Fruit fly (Drosophila melanogaster) whole organism, embryonic: ENCODE measurements around the gene Bgb.

Source experiments
- BtbVII ChIP-seq: fragments of 200-800 bp; sonication (Bioruptor generic); optimal IDR thresholded peaks from 3 replicates; lab custom pipeline; 2017; ENCODE audit warnings: missing biosample characterization, mild to moderate bottlenecking, missing genetic modification characterization
- C15 ChIP-seq: fragments of 200-800 bp; sonication (Bioruptor generic); IDR thresholded peaks from 3 replicates; pipeline ENCODE4 v1.3.6; 2022; ENCODE audit warnings: missing biosample characterization, missing genetic modification characterization
- CG10543 ChIP-seq: fragments of 200-800 bp; sonication (Bioruptor generic); optimal IDR thresholded peaks from 3 replicates; lab custom pipeline; 2017; ENCODE audit warnings: missing biosample characterization, mild to moderate bottlenecking, missing genetic modification characterization, moderate library complexity
- CG11695 ChIP-seq: fragments of 200-800 bp; sonication (Bioruptor generic); IDR thresholded peaks from 3 replicates; pipeline ENCODE4 v1.3.6; 2022; ENCODE audit warnings: missing biosample characterization, missing genetic modification characterization
- CG11723 ChIP-seq: fragments of 200-800 bp; sonication (Bioruptor generic); optimal IDR thresholded peaks from 2 replicates; lab custom pipeline; 2017; ENCODE audit warnings: missing biosample characterization, mild to moderate bottlenecking, missing genetic modification characterization
- CG12104 ChIP-seq: fragments of 200-800 bp; sonication (Bioruptor generic); optimal IDR thresholded peaks from 3 replicates; lab custom pipeline; 2016; ENCODE audit warnings: missing biosample characterization, missing genetic modification characterization
- CG12942 ChIP-seq: fragments of 200-800 bp; sonication (Bioruptor generic); optimal IDR thresholded peaks from 3 replicates; lab custom pipeline; 2016; ENCODE audit warnings: missing biosample characterization, missing genetic modification characterization
- CG13123 ChIP-seq: fragments of 200-800 bp; sonication (Bioruptor generic); optimal IDR thresholded peaks from 2 replicates; lab custom pipeline; 2016; ENCODE audit warnings: missing biosample characterization, missing genetic modification characterization
- CG15269 ChIP-seq: fragments of 200-800 bp; sonication (Bioruptor generic); optimal IDR thresholded peaks from 2 replicates; lab custom pipeline; 2018; ENCODE audit warnings: missing biosample characterization, mild to moderate bottlenecking, missing genetic modification characterization, moderate library complexity
- CG15479 ChIP-seq: fragments of 200-800 bp; sonication (Bioruptor generic); optimal IDR thresholded peaks from 3 replicates; lab custom pipeline; 2019; ENCODE audit warnings: missing biosample characterization, mild to moderate bottlenecking, missing genetic modification characterization, moderate library complexity
- CG16813 ChIP-seq: fragments of 200-800 bp; sonication (Bioruptor generic); IDR thresholded peaks from 3 replicates; pipeline ENCODE4 v1.3.6; 2022; ENCODE audit warnings: missing biosample characterization, missing genetic modification characterization; ENCODE audit not compliant: partially characterized antibody
- CG17612 ChIP-seq: fragments of 200-800 bp; sonication (Bioruptor generic); IDR thresholded peaks from 2 replicates; pipeline ENCODE4 v1.3.6; 2022; ENCODE audit warnings: missing biosample characterization, missing genetic modification characterization
- CG30431 ChIP-seq: fragments of 200-800 bp; sonication (Bioruptor generic); optimal IDR thresholded peaks from 2 replicates; lab custom pipeline; 2017; ENCODE audit warnings: missing biosample characterization, missing genetic modification characterization
- CG4328 ChIP-seq: fragments of 200-800 bp; sonication (Bioruptor generic); optimal IDR thresholded peaks from 3 replicates; lab custom pipeline; 2017; ENCODE audit warnings: missing biosample characterization, missing genetic modification reagents, missing genetic modification characterization
- CG4617 ChIP-seq: fragments of 200-800 bp; sonication (Bioruptor generic); optimal IDR thresholded peaks from 3 replicates; lab custom pipeline; 2016; ENCODE audit warnings: missing biosample characterization, missing genetic modification characterization, borderline replicate concordance
- CG7372 ChIP-seq: fragments of 200-800 bp; sonication (Bioruptor generic); IDR thresholded peaks from 2 replicates; pipeline ENCODE4 v1.3.6; 2022; ENCODE audit warnings: missing biosample characterization, missing genetic modification characterization
- CG7987 ChIP-seq: fragments of 200-800 bp; sonication (Bioruptor generic); optimal IDR thresholded peaks from 2 replicates; lab custom pipeline; 2018; ENCODE audit warnings: missing biosample characterization, mild to moderate bottlenecking, missing genetic modification characterization, moderate library complexity
- CG9727 ChIP-seq: fragments of 200-800 bp; sonication (Bioruptor generic); optimal IDR thresholded peaks from 3 replicates; lab custom pipeline; 2017; ENCODE audit warnings: missing biosample characterization, mild to moderate bottlenecking, missing genetic modification characterization
- CkIIα-i1 ChIP-seq: fragments of 200-800 bp; sonication (Bioruptor generic); IDR thresholded peaks from 2 replicates; pipeline ENCODE4 v1.3.6; 2022; ENCODE audit warnings: missing biosample characterization, missing genetic modification characterization
- Dbx ChIP-seq: fragments of 200-800 bp; sonication (Bioruptor generic); IDR thresholded peaks from 3 replicates; pipeline ENCODE4 v1.3.6; 2022; ENCODE audit warnings: missing biosample characterization, missing genetic modification characterization
- Dll ChIP-seq: fragments of 200-800 bp; sonication (Bioruptor generic); IDR thresholded peaks from 4 replicates; pipeline ENCODE4 v1.3.6; 2022; ENCODE audit warnings: missing biosample characterization, missing genetic modification characterization; ENCODE audit not compliant: partially characterized antibody
- E2f1 ChIP-seq: fragments of 200-800 bp; sonication (Bioruptor generic); IDR thresholded peaks from 2 replicates; pipeline ENCODE4 v1.3.6; 2022; ENCODE audit warnings: missing biosample characterization, missing genetic modification characterization
- Eip74EF ChIP-seq, 2 experiments: fragments of 200-800 bp in 1 of 2; fragments of >200 bp in 1 of 2; sonication (Bioruptor generic) in 1 of 2; optimal IDR thresholded peaks; 2 replicates each; lab custom pipeline; 2017 to 2019; ENCODE audit warnings: missing biosample characterization in 2 of 2, missing genetic modification characterization in 2 of 2, mild to moderate bottlenecking in 1 of 2, moderate library complexity in 1 of 2
- Ets97D ChIP-seq: fragments of 200-800 bp; sonication (Bioruptor generic); optimal IDR thresholded peaks from 3 replicates; lab custom pipeline; 2016; ENCODE audit warnings: missing biosample characterization, missing genetic modification characterization
- Hr51 ChIP-seq, 2 experiments: fragments of 200-800 bp; sonication (Bioruptor generic); optimal IDR thresholded peaks; 2 replicates in 1 of 2; 3 replicates in 1 of 2; lab custom pipeline; 2016 to 2018; ENCODE audit warnings: missing biosample characterization in 2 of 2, missing genetic modification characterization in 2 of 2, mild to moderate bottlenecking in 1 of 2, moderate library complexity in 1 of 2
- MBD-R2 ChIP-seq: fragments of 200-800 bp; sonication (Bioruptor generic); IDR thresholded peaks from 2 replicates; pipeline ENCODE4 v1.3.6; 2022; ENCODE audit warnings: missing biosample characterization, missing genetic modification characterization
- MESR4 ChIP-seq: fragments of 200-800 bp; sonication (Bioruptor generic); optimal IDR thresholded peaks from 2 replicates; lab custom pipeline; 2018; ENCODE audit warnings: missing biosample characterization, mild to moderate bottlenecking, missing genetic modification characterization, moderate library complexity
- Mrtf ChIP-seq: fragments of 200-800 bp; sonication (Bioruptor generic); IDR thresholded peaks from 3 replicates; pipeline ENCODE4 v1.3.6; 2022; ENCODE audit warnings: missing biosample characterization, missing genetic modification characterization
- Nf-YA ChIP-seq: fragments of 200-800 bp; sonication (Bioruptor generic); IDR thresholded peaks from 2 replicates; pipeline ENCODE4 v1.3.6; 2022; ENCODE audit warnings: missing biosample characterization, missing genetic modification characterization
- ap ChIP-seq: fragments of 200-800 bp; sonication (Bioruptor generic); IDR thresholded peaks from 2 replicates; pipeline ENCODE4 v1.3.6; 2022; ENCODE audit warnings: missing biosample characterization, missing genetic modification characterization
- cad ChIP-seq: fragments of >200 bp; optimal IDR thresholded peaks from 2 replicates; lab custom pipeline; 2017; ENCODE audit warnings: missing biosample characterization, missing genetic modification characterization
- cg ChIP-seq: fragments of 200-800 bp; sonication (Bioruptor generic); optimal IDR thresholded peaks from 3 replicates; lab custom pipeline; 2019; ENCODE audit warnings: missing biosample characterization, mild to moderate bottlenecking, missing genetic modification characterization, moderate library complexity
- chinmo ChIP-seq: fragments of 200-800 bp; sonication (Bioruptor generic); IDR thresholded peaks from 4 replicates; pipeline ENCODE4 v1.3.6; 2022; ENCODE audit warnings: missing biosample characterization, missing genetic modification characterization; ENCODE audit not compliant: partially characterized antibody
- eve ChIP-seq, 2 experiments: fragments of >200 bp; optimal IDR thresholded peaks; 2 replicates each; lab custom pipeline; 2017; ENCODE audit warnings: missing biosample characterization in 2 of 2, missing genetic modification characterization in 2 of 2
- eyg ChIP-seq: fragments of 200-800 bp; sonication (Bioruptor generic); optimal IDR thresholded peaks from 3 replicates; lab custom pipeline; 2016; ENCODE audit warnings: missing biosample characterization, missing genetic modification characterization
- fd3F ChIP-seq: fragments of 200-800 bp; sonication (Bioruptor generic); optimal IDR thresholded peaks from 2 replicates; lab custom pipeline; 2018; ENCODE audit warnings: missing biosample characterization, mild to moderate bottlenecking, missing genetic modification characterization, moderate library complexity
- gsb-n ChIP-seq: fragments of 200-800 bp; sonication (Bioruptor generic); optimal IDR thresholded peaks from 3 replicates; lab custom pipeline; 2018; ENCODE audit warnings: missing biosample characterization, mild to moderate bottlenecking, missing genetic modification characterization
- klu ChIP-seq: fragments of 200-800 bp; sonication (Bioruptor generic); IDR thresholded peaks from 2 replicates; pipeline ENCODE4 v1.3.6; 2022; ENCODE audit warnings: missing biosample characterization, missing genetic modification characterization
- onecut ChIP-seq: fragments of 200-800 bp; sonication (Bioruptor generic); IDR thresholded peaks from 2 replicates; pipeline ENCODE4 v1.3.6; 2022; ENCODE audit warnings: missing biosample characterization, missing genetic modification characterization
- p53 ChIP-seq: fragments of 200-800 bp; sonication (Bioruptor generic); optimal IDR thresholded peaks from 2 replicates; lab custom pipeline; 2016; ENCODE audit warnings: missing biosample characterization, missing genetic modification characterization
- ro ChIP-seq: fragments of 200-800 bp; sonication (Bioruptor generic); IDR thresholded peaks from 2 replicates; pipeline ENCODE4 v1.3.6; 2022; ENCODE audit warnings: missing biosample characterization, missing genetic modification characterization
- sc ChIP-seq, 3 experiments: fragments of >200 bp in 2 of 3; fragments of 200-800 bp in 1 of 3; sonication (Bioruptor generic) in 1 of 3; optimal IDR thresholded peaks; 2 replicates in 2 of 3; 3 replicates in 1 of 3; lab custom pipeline; 2017; ENCODE audit warnings: mild to moderate bottlenecking in 1 of 3, missing biosample characterization in 1 of 3, missing genetic modification characterization in 1 of 3, missing genetic modification reagents in 1 of 3
- tgo ChIP-seq: fragments of 200-800 bp; sonication (Bioruptor generic); IDR thresholded peaks from 3 replicates; pipeline ENCODE4 v1.3.6; 2022; ENCODE audit warnings: missing biosample characterization, missing genetic modification characterization
- tll ChIP-seq, 2 experiments: fragments of 200-800 bp in 1 of 2; fragments of >200 bp in 1 of 2; sonication (Bioruptor generic) in 1 of 2; optimal IDR thresholded peaks; 2 replicates each; lab custom pipeline; 2017 to 2019; ENCODE audit warnings: missing biosample characterization in 2 of 2, missing genetic modification characterization in 2 of 2, mild to moderate bottlenecking in 1 of 2, moderate library complexity in 1 of 2
- toy ChIP-seq: fragments of 200-800 bp; sonication (Bioruptor generic); IDR thresholded peaks from 2 replicates; pipeline ENCODE4 v1.3.6; 2022; ENCODE audit warnings: missing biosample characterization, missing genetic modification characterization
- vfl ChIP-seq: fragments of 200-800 bp; sonication (Bioruptor generic); optimal IDR thresholded peaks from 2 replicates; lab custom pipeline; 2016; ENCODE audit warnings: missing biosample characterization, missing genetic modification characterization
- wek ChIP-seq: fragments of 200-800 bp; sonication (Bioruptor generic); optimal IDR thresholded peaks from 3 replicates; lab custom pipeline; 2018; ENCODE audit warnings: missing biosample characterization, mild to moderate bottlenecking, missing genetic modification characterization, moderate library complexity
- zf30C ChIP-seq: fragments of 200-800 bp; sonication (Bioruptor generic); optimal IDR thresholded peaks from 3 replicates; lab custom pipeline; 2018; ENCODE audit warnings: missing biosample characterization, mild to moderate bottlenecking, missing genetic modification characterization

Bgb gene

dm6 chr3L:1591692-1592371 lies 47.7 kb upstream of the Bgb start (continued):
- TF ChIP-seq fd3F (GFP tag; lab: Kevin White, UChicago) (peak; percentile 75), Dbx (GFP tag; lab: Robert Waterston, UW) (peak; percentile 87; the same call in 2 of the 3 replicates), klu (GFP tag; lab: Robert Waterston, UW) (no peak), CG17612 (GFP tag; lab: Robert Waterston, UW) (no peak), CG30431 (GFP tag; lab: Kevin White, UChicago) (no peak), ap (no peak), MESR4 (GFP tag; lab: Kevin White, UChicago) (no peak), cad (GFP tag; lab: Kevin White, UChicago) (no peak), CG15269 (tag; lab: Kevin White, UChicago) (peak; percentile 67), zf30C (GFP tag; lab: Kevin White, UChicago) (no peak), CG13123 (peak; percentile 12), sc (optimal IDR thresholded peaks at IDR 0.05; lab: Kevin White, UChicago) (no peak), sc (GFP tag; optimal IDR thresholded peaks at IDR 0.05; lab: Kevin White, UChicago) (no peak), tgo (peak; percentile 25; the same call in 1 of the 3 replicates), cg (GFP tag; lab: Kevin White, UChicago) (no peak), wek (GFP tag; lab: Kevin White, UChicago) (peak; percentile 65), eve (GFP tag; optimal IDR thresholded peaks at IDR 0.05; lab: Kevin White, UChicago) (no peak), CG7987 (peak; percentile 96), vfl (GFP tag; lab: Kevin White, UChicago) (peak; percentile 14), onecut (GFP tag; lab: Robert Waterston, UW) (peak; percentile 66), CG15479 (no peak), CG12942 (GFP tag; lab: Kevin White, UChicago) (peak; percentile 38), C15 (GFP tag; lab: Robert Waterston, UW) (peak; percentile 45; the same call in 1 of the 3 replicates), tll (GFP tag; optimal IDR thresholded peaks at IDR 0.05; lab: Kevin White, UChicago) (no peak), CG11723 (GFP tag; lab: Kevin White, UChicago) (peak; percentile 54), MBD-R2 (GFP tag; lab: Robert Waterston, UW) (no peak; the same call in 1 of the 2 replicates), E2f1 (GFP tag; lab: Robert Waterston, UW) (no peak), CkIIα-i1 (GFP tag; lab: Robert Waterston, UW) (no peak), CG4617 (GFP tag; lab: Kevin White, UChicago) (no peak), CG12104 (GFP tag; lab: Kevin White, UChicago) (peak; percentile 95), BtbVII (GFP tag; lab: Kevin White, UChicago) (peak; percentile 96), ro (GFP tag; lab: Robert Waterston, UW) (no peak), CG9727 (peak; percentile 75), CG10543 (GFP tag; lab: Kevin White, UChicago) (peak; percentile 82), Hr51 (GFP tag; optimal IDR thresholded peaks at IDR 0.05; lab: Kevin White, UChicago) (peak in 1 of 2 experiments; percentile 59), gsb-n (no peak), Dll (GFP tag; lab: Robert Waterston, UW) (no peak), eyg (GFP tag; lab: Kevin White, UChicago) (peak; percentile 78), p53 (GFP tag; lab: Kevin White, UChicago) (peak; percentile 12), toy (0 out of 2 replicates have a peak, but pooled peaks have one; percentile 18), CG11695 (GFP tag; lab: Robert Waterston, UW) (peak; percentile 69; the same call in 1 of the 3 replicates), Eip74EF (GFP tag; optimal IDR thresholded peaks at IDR 0.05; lab: Kevin White, UChicago) (peak in 1 of 2 experiments; percentile 46), CG7372 (no peak), Mrtf (GFP tag; lab: Robert Waterston, UW) (0 out of 3 replicates have a peak, but pooled peaks have one; percentile 11), chinmo (no peak), CG16813 (GFP tag; lab: Robert Waterston, UW) (no peak), Ets97D (GFP tag; lab: Kevin White, UChicago) (peak; percentile 21), CG4328 (GFP tag; lab: Kevin White, UChicago) (peak; percentile 66), Nf-YA (peak; percentile 47; the same call in 1 of the 2 replicates)
